Fruit fly (Drosophila melanogaster): ENCODE results near the gene eIF5B.

eIF5B gene

dm6 chr3L:3437664-3438368 is 23.0 kb downstream of the eIF5B start:
- no peak for TF ChIP-seq CTCF (optimal IDR thresholded peaks at IDR 0.05)
- no peak for TF ChIP-seq CG8478 (optimal IDR thresholded peaks at IDR 0.05)

- TF ChIP-seq CG8478 (optimal IDR thresholded peaks at IDR 0.05): no peak
- no peak for TF ChIP-seq CTCF (optimal IDR thresholded peaks at IDR 0.05)
Measured at dm6 chr3L:3436838-3437663, 23.7 kb downstream of the eIF5B start.

- TF ChIP-seq CG8478 (optimal IDR thresholded peaks at IDR 0.05) (no peak), CTCF (optimal IDR thresholded peaks at IDR 0.05) (no peak)
Measured at dm6 chr3L:3435531-3436309, 25.1 kb downstream of the eIF5B start.

- TF ChIP-seq CTCF (optimal IDR thresholded peaks at IDR 0.05): no peak
- TF ChIP-seq CG8478 (optimal IDR thresholded peaks at IDR 0.05): no peak
Measured at dm6 chr3L:3434882-3435281, 25.9 kb downstream of the eIF5B start.

dm6 chr3L:3433955-3434354 is 26.8 kb downstream of the eIF5B start:
- no peak for TF ChIP-seq CTCF (optimal IDR thresholded peaks at IDR 0.05)
- no peak for TF ChIP-seq CG8478 (optimal IDR thresholded peaks at IDR 0.05)

dm6 chr3L:3432656-3433344 is 28.0 kb downstream of the eIF5B start:
- no peak for TF ChIP-seq CTCF (optimal IDR thresholded peaks at IDR 0.05)
- TF ChIP-seq CG8478 (optimal IDR thresholded peaks at IDR 0.05): no peak

dm6 chr3L:3431061-3431648 is 29.6 kb downstream of the eIF5B start:
- TF ChIP-seq CTCF (optimal IDR thresholded peaks at IDR 0.05) (no peak), CG8478 (optimal IDR thresholded peaks at IDR 0.05) (no peak)

- TF ChIP-seq CG8478 (optimal IDR thresholded peaks at IDR 0.05) (no peak), CTCF (optimal IDR thresholded peaks at IDR 0.05) (no peak)
Measured at dm6 chr3L:3427037-3427436, 33.7 kb downstream of the eIF5B start.

- TF ChIP-seq CTCF (optimal IDR thresholded peaks at IDR 0.05): no peak
- TF ChIP-seq CG8478 (optimal IDR thresholded peaks at IDR 0.05): no peak
Measured at dm6 chr3L:3424846-3425245, 35.9 kb downstream of the eIF5B start, which contains the start of gene sty. sty (minus strand) TSS chr3L:3424935.

- TF ChIP-seq CTCF (optimal IDR thresholded peaks at IDR 0.05) (no peak), CG8478 (optimal IDR thresholded peaks at IDR 0.05) (no peak)
Measured at dm6 chr3L:3423006-3423405, 37.8 kb downstream of the eIF5B start.

- TF ChIP-seq CG8478 (optimal IDR thresholded peaks at IDR 0.05) (no peak), CTCF (optimal IDR thresholded peaks at IDR 0.05) (no peak)
Measured at dm6 chr3L:3420674-3421073, 40.1 kb downstream of the eIF5B start.

- no peak for TF ChIP-seq CTCF (optimal IDR thresholded peaks at IDR 0.05)
- TF ChIP-seq CG8478 (optimal IDR thresholded peaks at IDR 0.05): no peak
Measured at dm6 chr3L:3420237-3420643, 40.5 kb downstream of the eIF5B start.

- TF ChIP-seq CTCF (optimal IDR thresholded peaks at IDR 0.05) (no peak), CG8478 (optimal IDR thresholded peaks at IDR 0.05) (no peak)
Measured at dm6 chr3L:3419369-3420232, 41.2 kb downstream of the eIF5B start.
